Fruit fly (Drosophila melanogaster): ENCODE results near the gene Saf6.
A peak's percentile ranks its signal among the peaks of the same experiment; 100 is the strongest.

The Saf6 gene

DNA sequence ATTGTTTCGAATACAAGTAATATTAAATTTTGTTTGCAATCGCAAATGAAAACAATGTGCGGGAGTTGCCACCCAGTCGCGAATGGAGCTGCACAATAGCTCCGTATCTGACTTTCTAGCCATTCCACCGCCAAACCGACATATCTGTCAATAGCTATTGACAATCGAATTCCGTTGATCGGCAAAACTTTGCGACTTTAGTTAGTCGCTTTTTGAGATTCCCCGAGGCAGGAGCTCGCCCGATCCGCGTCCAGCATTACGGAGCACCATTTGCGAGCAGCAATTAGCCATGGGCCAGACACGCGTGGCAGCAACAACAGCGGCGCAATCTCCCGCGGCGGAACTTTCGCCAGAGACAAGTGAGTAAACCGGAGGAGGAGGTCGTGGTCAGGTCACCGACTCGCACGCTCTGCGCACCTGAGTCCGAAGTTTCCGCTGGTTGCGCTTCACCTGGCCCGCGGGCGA, 36.9 kb upstream of the Saf6 start, which contains the start of the genes CG4291 and kraken (continued):
- TF ChIP-seq fd64A (GFP tag; optimal IDR thresholded peaks at IDR 0.05) (no peak), tna (GFP tag; IDR thresholded peaks at IDR 0.05; ENCODE audit: partially characterized antibody) (no peak), Ptx1 (GFP tag; IDR thresholded peaks at IDR 0.05) (peak; percentile 22; the same call in 1 of the 2 replicates), bigmax (GFP tag; optimal IDR thresholded peaks at IDR 0.05) (no peak), danr (GFP tag; IDR thresholded peaks at IDR 0.05) (no peak), Nf-YC (tag; optimal IDR thresholded peaks at IDR 0.05) (peak; percentile 61), CG4404 (GFP tag; IDR thresholded peaks at IDR 0.05) (peak; percentile 14; the same call in 1 of the 2 replicates), CG3995 (GFP tag; optimal IDR thresholded peaks at IDR 0.05) (no peak), mirr (GFP tag; optimal IDR thresholded peaks at IDR 0.05) (peak; percentile 72), aop (GFP tag; IDR thresholded peaks at IDR 0.05) (peak; percentile 62; the same call in 1 of the 2 replicates), CG8281 (tag; optimal IDR thresholded peaks at IDR 0.05) (peak; percentile 99), chif (GFP tag; optimal IDR thresholded peaks at IDR 0.05) (peak; percentile 1 to 59), Blimp-1 (GFP tag; optimal IDR thresholded peaks at IDR 0.05) (peak; percentile 33), Camta (GFP tag; optimal IDR thresholded peaks at IDR 0.05) (peak; percentile 6), az2 (GFP tag; optimal IDR thresholded peaks at IDR 0.05) (peak; percentile 48), vvl (GFP tag; IDR thresholded peaks at IDR 0.05) (peak; percentile 80), ERR (GFP tag; optimal IDR thresholded peaks at IDR 0.05) (peak; percentile 53), CG17328 (GFP tag; IDR thresholded peaks at IDR 0.05) (peak; percentile 44), CG12769 (tag; optimal IDR thresholded peaks at IDR 0.05) (peak; percentile 73), crp (GFP tag; optimal IDR thresholded peaks at IDR 0.05) (no peak), rib (GFP tag; IDR thresholded peaks at IDR 0.05) (peak; percentile 57), otp (GFP tag; IDR thresholded peaks at IDR 0.05) (no peak), Dip2 (GFP tag; IDR thresholded peaks at IDR 0.05) (no peak), ewg (GFP tag; optimal IDR thresholded peaks at IDR 0.05) (peak; percentile 31), CG17912 (GFP tag; optimal IDR thresholded peaks at IDR 0.05) (peak; percentile 58), ken (GFP tag; IDR thresholded peaks at IDR 0.05) (peak; percentile 63; the same call in 2 of the 3 replicates), ap (GFP tag; IDR thresholded peaks at IDR 0.05) (no peak), CG1529 (GFP tag; optimal IDR thresholded peaks at IDR 0.05) (no peak), CG14860 (GFP tag; IDR thresholded peaks at IDR 0.05; ENCODE audit: partially characterized antibody) (no peak), Dbx (GFP tag; IDR thresholded peaks at IDR 0.05) (peak; percentile 68; the same call in 2 of the 3 replicates), CG15696 (tag; optimal IDR thresholded peaks at IDR 0.05) (peak; percentile 47), CG32532 (GFP tag; IDR thresholded peaks at IDR 0.05) (peak; percentile 78), CG9727 (GFP tag; optimal IDR thresholded peaks at IDR 0.05) (no peak), CG10431 (GFP tag; optimal IDR thresholded peaks at IDR 0.05) (no peak), fd96Cb (tag; optimal IDR thresholded peaks at IDR 0.05) (no peak), Chrac-16 (GFP tag; optimal IDR thresholded peaks at IDR 0.05) (peak; percentile 31), CG31224 (GFP tag; IDR thresholded peaks at IDR 0.05) (peak; percentile 40), CG1647 (GFP tag; optimal IDR thresholded peaks at IDR 0.05) (no peak), CG17568 (GFP tag; optimal IDR thresholded peaks at IDR 0.05) (no peak), CG10267 (tag; optimal IDR thresholded peaks at IDR 0.05) (peak; percentile 16), CG12219 (GFP tag; optimal IDR thresholded peaks at IDR 0.05) (no peak), esg (GFP tag; conservative IDR thresholded peaks at IDR 0.05) (no peak), sc (optimal IDR thresholded peaks at IDR 0.05) (no peak), sc (GFP tag; optimal IDR thresholded peaks at IDR 0.05) (no peak), salm (tag; optimal IDR thresholded peaks at IDR 0.05) (peak; percentile 22), CG3726 (GFP tag; IDR thresholded peaks at IDR 0.05) (no peak), CG7556 (GFP tag; optimal IDR thresholded peaks at IDR 0.05) (peak; percentile 30), Hr51 (GFP tag; optimal IDR thresholded peaks at IDR 0.05) (peak; percentile 10 to 12), sd (tag; optimal IDR thresholded peaks at IDR 0.05) (peak; percentile 98), Side (GFP tag; optimal IDR thresholded peaks at IDR 0.05) (peak; percentile 9), GATAe (GFP tag; conservative IDR thresholded peaks at IDR 0.05) (no peak)
